Fruit fly (Drosophila melanogaster) whole organism, embryonic: ENCODE results near the gene CG43089.

Source experiments
- ATbp ChIP-seq: fragments of 200-800 bp; sonication (Bioruptor generic); optimal IDR thresholded peaks from 2 replicates; lab custom pipeline; 2017; ENCODE audit warnings: missing biosample characterization, mild to moderate bottlenecking, missing genetic modification characterization, missing genetic modification reagents
- Asciz ChIP-seq: fragments of 200-800 bp; sonication (Bioruptor generic); optimal IDR thresholded peaks from 2 replicates; lab custom pipeline; 2017; ENCODE audit warnings: missing biosample characterization, mild to moderate bottlenecking, missing genetic modification characterization, missing genetic modification reagents
- Bdp1 ChIP-seq: fragments of 200-800 bp; sonication (Bioruptor generic); optimal IDR thresholded peaks from 3 replicates; lab custom pipeline; 2016; ENCODE audit warnings: missing biosample characterization, missing genetic modification characterization
- BtbVII ChIP-seq: fragments of 200-800 bp; sonication (Bioruptor generic); optimal IDR thresholded peaks from 3 replicates; lab custom pipeline; 2017; ENCODE audit warnings: missing biosample characterization, mild to moderate bottlenecking, missing genetic modification characterization
- CG11504 ChIP-seq: fragments of 200-800 bp; sonication (Bioruptor generic); optimal IDR thresholded peaks from 3 replicates; lab custom pipeline; 2019; ENCODE audit warnings: missing biosample characterization, mild to moderate bottlenecking, missing genetic modification characterization, moderate library complexity
- CG11560 ChIP-seq: fragments of 200-800 bp; sonication (Bioruptor generic); IDR thresholded peaks from 3 replicates; pipeline ENCODE4 v1.3.6; 2022; ENCODE audit warnings: missing biosample characterization, missing genetic modification characterization
- CG12769 ChIP-seq: fragments of 200-800 bp; sonication (Bioruptor generic); optimal IDR thresholded peaks from 2 replicates; lab custom pipeline; 2019; ENCODE audit warnings: missing biosample characterization, mild to moderate bottlenecking, missing genetic modification characterization, moderate library complexity
- CG13624 ChIP-seq: fragments of 200-800 bp; sonication (Bioruptor generic); optimal IDR thresholded peaks from 2 replicates; lab custom pipeline; 2016; ENCODE audit warnings: missing biosample characterization, missing genetic modification characterization
- CG15514 ChIP-seq: fragments of 200-800 bp; sonication (Bioruptor generic); optimal IDR thresholded peaks from 3 replicates; lab custom pipeline; 2017; ENCODE audit warnings: missing biosample characterization, missing genetic modification characterization, mild to moderate bottlenecking, moderate library complexity, missing genetic modification reagents
- CG1603 ChIP-seq: fragments of 200-800 bp; sonication (Bioruptor generic); optimal IDR thresholded peaks from 2 replicates; lab custom pipeline; 2019; ENCODE audit warnings: missing biosample characterization, mild to moderate bottlenecking, missing genetic modification characterization, moderate library complexity
- CG1647 ChIP-seq: fragments of 200-800 bp; sonication (Bioruptor generic); optimal IDR thresholded peaks from 3 replicates; lab custom pipeline; 2016; ENCODE audit warnings: missing biosample characterization, missing genetic modification characterization
- CG17359 ChIP-seq: fragments of 200-800 bp; sonication (Bioruptor generic); optimal IDR thresholded peaks from 3 replicates; lab custom pipeline; 2018; ENCODE audit warnings: missing biosample characterization, mild to moderate bottlenecking, missing genetic modification characterization, moderate library complexity
- CG17361 ChIP-seq: fragments of 200-800 bp; sonication (Bioruptor generic); IDR thresholded peaks from 3 replicates; pipeline ENCODE4 v1.3.6; 2022; ENCODE audit warnings: missing biosample characterization, missing genetic modification characterization
- CG17385 ChIP-seq: fragments of 200-800 bp; sonication (Bioruptor generic); optimal IDR thresholded peaks from 3 replicates; lab custom pipeline; 2018; ENCODE audit warnings: missing biosample characterization, mild to moderate bottlenecking, missing genetic modification characterization
- CG18599 ChIP-seq: fragments of 200-800 bp; sonication (Bioruptor generic); optimal IDR thresholded peaks from 3 replicates; lab custom pipeline; 2017; ENCODE audit warnings: missing biosample characterization, missing genetic modification characterization, mild to moderate bottlenecking, moderate library complexity, missing genetic modification reagents
- CG2120 ChIP-seq: fragments of 200-800 bp; sonication (Bioruptor generic); optimal IDR thresholded peaks from 3 replicates; lab custom pipeline; 2016; ENCODE audit warnings: missing biosample characterization, missing genetic modification characterization
- CG2199 ChIP-seq: fragments of 200-800 bp; sonication (Bioruptor generic); IDR thresholded peaks from 3 replicates; pipeline ENCODE4 v1.3.6; 2022; ENCODE audit warnings: missing biosample characterization, missing genetic modification characterization
- CG2875 ChIP-seq: fragments of 200-800 bp; sonication (Bioruptor generic); optimal IDR thresholded peaks from 2 replicates; lab custom pipeline; 2017; ENCODE audit warnings: missing biosample characterization, mild to moderate bottlenecking, missing genetic modification characterization, missing genetic modification reagents
- CG31365 ChIP-seq: fragments of 200-800 bp; sonication (Bioruptor generic); optimal IDR thresholded peaks from 2 replicates; lab custom pipeline; 2018; ENCODE audit warnings: missing biosample characterization, mild to moderate bottlenecking, missing genetic modification characterization
- CG3407 ChIP-seq: fragments of 200-800 bp; sonication (Bioruptor generic); optimal IDR thresholded peaks from 2 replicates; lab custom pipeline; 2018; ENCODE audit warnings: missing biosample characterization, mild to moderate bottlenecking, missing genetic modification characterization
- CG4707 ChIP-seq: fragments of 200-800 bp; sonication (Bioruptor generic); optimal IDR thresholded peaks from 2 replicates; lab custom pipeline; 2018; ENCODE audit warnings: missing biosample characterization, mild to moderate bottlenecking, missing genetic modification characterization, moderate library complexity
- CG4854 ChIP-seq: fragments of 200-800 bp; sonication (Bioruptor generic); optimal IDR thresholded peaks from 2 replicates; lab custom pipeline; 2016; ENCODE audit warnings: missing biosample characterization, missing genetic modification characterization, inconsistent platforms
- CG5180 ChIP-seq: fragments of 200-800 bp; sonication (Bioruptor generic); optimal IDR thresholded peaks from 3 replicates; lab custom pipeline; 2017; ENCODE audit warnings: missing biosample characterization, missing genetic modification characterization, mild to moderate bottlenecking, moderate library complexity, missing genetic modification reagents
- CG6813 ChIP-seq: fragments of 200-800 bp; sonication (Bioruptor generic); optimal IDR thresholded peaks from 2 replicates; lab custom pipeline; 2017; ENCODE audit warnings: missing biosample characterization, missing genetic modification characterization, mild to moderate bottlenecking, moderate library complexity, missing genetic modification reagents
- CG7839 ChIP-seq: fragments of 200-800 bp; sonication (Bioruptor generic); optimal IDR thresholded peaks from 3 replicates; lab custom pipeline; 2018; ENCODE audit warnings: missing biosample characterization, mild to moderate bottlenecking, missing genetic modification characterization, moderate library complexity
- CG8290 ChIP-seq, 3 experiments: fragments of 200-800 bp; sonication (Bioruptor generic); optimal IDR thresholded peaks; 2 replicates each; lab custom pipeline; 2016 to 2019; ENCODE audit warnings: missing biosample characterization in 3 of 3, missing genetic modification characterization in 3 of 3, mild to moderate bottlenecking in 2 of 3, moderate library complexity in 1 of 3
- Ets65A ChIP-seq: fragments of 200-800 bp; sonication (Bioruptor generic); peaks from one replicate; lab custom pipeline; 2016; ENCODE audit warnings: missing biosample characterization, missing genetic modification characterization
- Fer1 ChIP-seq: fragments of 200-800 bp; sonication (Bioruptor generic); optimal IDR thresholded peaks from 2 replicates; lab custom pipeline; 2017; ENCODE audit warnings: missing biosample characterization, mild to moderate bottlenecking, missing genetic modification characterization
- Fer3 ChIP-seq: fragments of 200-800 bp; sonication (Bioruptor generic); optimal IDR thresholded peaks from 2 replicates; lab custom pipeline; 2018; ENCODE audit warnings: missing biosample characterization, mild to moderate bottlenecking, missing genetic modification characterization, moderate library complexity
- MESR4 ChIP-seq: fragments of 200-800 bp; sonication (Bioruptor generic); optimal IDR thresholded peaks from 2 replicates; lab custom pipeline; 2018; ENCODE audit warnings: missing biosample characterization, mild to moderate bottlenecking, missing genetic modification characterization, moderate library complexity
- Meics ChIP-seq: fragments of 200-800 bp; sonication (Bioruptor generic); optimal IDR thresholded peaks from 2 replicates; lab custom pipeline; 2017; ENCODE audit warnings: missing biosample characterization, mild to moderate bottlenecking, missing genetic modification characterization
- Myb ChIP-seq: fragments of 200-800 bp; sonication (Bioruptor generic); optimal IDR thresholded peaks from 2 replicates; lab custom pipeline; 2016; ENCODE audit warnings: missing biosample characterization, missing genetic modification characterization
- abd-A ChIP-seq: fragments of 200-800 bp; sonication (Bioruptor generic); optimal IDR thresholded peaks from 3 replicates; lab custom pipeline; 2019; ENCODE audit warnings: missing biosample characterization, mild to moderate bottlenecking, missing genetic modification characterization, moderate library complexity
- bcd ChIP-seq: fragments of 200-800 bp; sonication (Bioruptor generic); optimal IDR thresholded peaks from 2 replicates; lab custom pipeline; 2017; ENCODE audit warnings: missing biosample characterization, mild to moderate bottlenecking, missing genetic modification characterization
- bigmax ChIP-seq: fragments of 200-800 bp; sonication (Bioruptor generic); optimal IDR thresholded peaks from 2 replicates; lab custom pipeline; 2018; ENCODE audit warnings: missing biosample characterization, mild to moderate bottlenecking, missing genetic modification characterization
- eve ChIP-seq, 2 experiments: fragments of >200 bp; optimal IDR thresholded peaks; 2 replicates each; lab custom pipeline; 2017; ENCODE audit warnings: missing biosample characterization in 2 of 2, missing genetic modification characterization in 2 of 2
- eyg ChIP-seq: fragments of 200-800 bp; sonication (Bioruptor generic); optimal IDR thresholded peaks from 3 replicates; lab custom pipeline; 2016; ENCODE audit warnings: missing biosample characterization, missing genetic modification characterization
- fd64A ChIP-seq: fragments of 200-800 bp; sonication (Bioruptor generic); optimal IDR thresholded peaks from 3 replicates; lab custom pipeline; 2018; ENCODE audit warnings: missing biosample characterization, mild to moderate bottlenecking, missing genetic modification characterization
- ind ChIP-seq: fragments of 200-800 bp; sonication (Bioruptor generic); optimal IDR thresholded peaks from 3 replicates; lab custom pipeline; 2016; ENCODE audit warnings: missing biosample characterization, missing genetic modification characterization
- lab ChIP-seq: fragments of 200-800 bp; sonication (Bioruptor generic); optimal IDR thresholded peaks from 3 replicates; lab custom pipeline; 2017; ENCODE audit warnings: missing biosample characterization, missing genetic modification characterization, mild to moderate bottlenecking, moderate library complexity, missing genetic modification reagents
- nau ChIP-seq: fragments of 200-800 bp; sonication (Bioruptor generic); optimal IDR thresholded peaks from 3 replicates; lab custom pipeline; 2017; ENCODE audit warnings: missing biosample characterization, mild to moderate bottlenecking, missing genetic modification characterization, missing genetic modification reagents
- odd ChIP-seq: fragments of 200-800 bp; sonication (Bioruptor generic); optimal IDR thresholded peaks from 2 replicates; lab custom pipeline; 2017; ENCODE audit warnings: missing biosample characterization, mild to moderate bottlenecking, missing genetic modification characterization
- sd ChIP-seq: fragments of 200-800 bp; sonication (Bioruptor generic); optimal IDR thresholded peaks from 3 replicates; lab custom pipeline; 2018; ENCODE audit warnings: missing biosample characterization, mild to moderate bottlenecking, missing genetic modification characterization, moderate library complexity
- sr ChIP-seq: fragments of 200-800 bp; sonication (Bioruptor generic); IDR thresholded peaks from 3 replicates; pipeline ENCODE4 v1.3.6; 2022; ENCODE audit warnings: missing biosample characterization, missing genetic modification characterization
- ssp ChIP-seq: fragments of 200-800 bp; sonication (Bioruptor generic); IDR thresholded peaks from 2 replicates; pipeline ENCODE4 v1.3.6; 2022; ENCODE audit warnings: missing biosample characterization, missing genetic modification characterization
- tap ChIP-seq: fragments of 200-800 bp; optimal IDR thresholded peaks from 3 replicates; lab custom pipeline; 2019; ENCODE audit warnings: missing biosample characterization, mild to moderate bottlenecking, missing genetic modification characterization, moderate library complexity
- tup ChIP-seq: fragments of 200-800 bp; sonication (Bioruptor generic); optimal IDR thresholded peaks from 2 replicates; lab custom pipeline; 2016; ENCODE audit warnings: missing biosample characterization, mild to moderate bottlenecking, missing genetic modification characterization, moderate library complexity
- wek ChIP-seq: fragments of 200-800 bp; sonication (Bioruptor generic); optimal IDR thresholded peaks from 3 replicates; lab custom pipeline; 2018; ENCODE audit warnings: missing biosample characterization, mild to moderate bottlenecking, missing genetic modification characterization, moderate library complexity

CG43089 gene

DNA sequence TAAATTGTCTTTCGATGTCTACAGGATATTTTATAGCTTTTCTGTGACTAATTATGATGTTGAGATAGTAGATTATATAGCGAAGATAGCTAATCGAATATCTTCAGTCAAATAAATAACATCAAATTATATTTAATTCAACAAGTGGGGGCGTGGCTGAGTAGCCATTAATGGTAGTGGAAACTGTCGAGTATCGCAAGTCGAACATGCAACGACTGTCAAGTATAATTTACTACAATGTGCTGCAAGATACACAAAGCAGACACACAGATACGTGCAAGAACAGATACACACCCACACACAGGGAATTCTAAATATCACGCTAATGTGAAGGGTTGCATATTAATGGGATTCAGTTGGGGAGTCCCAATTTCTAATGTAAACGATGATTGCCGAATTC lies 41.3 kb downstream of the CG43089 start, which contains the start of gene ppk27:
TSS of gene ppk27 (minus strand) at position 101 of the 400 bp plus-strand sequence.
- peak; percentile 56 for TF ChIP-seq Ets65A
- no peak for TF ChIP-seq CG1647 (GFP tag; lab: Kevin White, UChicago)
- TF ChIP-seq Fer3, result no peak

DNA sequence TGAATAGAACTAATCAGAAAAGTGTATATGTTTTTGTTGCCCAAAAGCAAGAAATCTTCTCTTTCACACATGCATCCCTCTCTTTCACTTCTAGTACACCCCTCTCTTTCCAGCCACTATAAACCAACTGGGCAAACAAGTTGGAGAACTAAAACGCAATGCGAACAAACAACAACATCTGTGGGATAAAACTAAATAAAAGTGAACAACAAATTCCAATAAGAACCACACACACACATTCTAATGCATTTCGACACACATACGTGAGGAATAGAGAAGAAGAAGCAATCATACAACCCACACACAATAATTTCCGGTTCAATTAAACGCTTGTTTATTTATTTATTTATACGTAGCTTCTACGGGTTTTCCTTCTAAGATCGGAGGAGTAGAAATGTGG lies 41.9 kb downstream of the CG43089 start:
- TF ChIP-seq CG6813 (peak; percentile 53), wek (GFP tag; lab: Kevin White, UChicago) (peak; percentile 10), ind (GFP tag; lab: Kevin White, UChicago) (no peak), CG18599 (GFP tag; lab: Kevin White, UChicago) (peak; percentile 55), CG17361 (no peak), odd (GFP tag; lab: Kevin White, UChicago) (no peak), nau (GFP tag; lab: Kevin White, UChicago) (peak; percentile 5), CG17385 (peak; percentile 60), CG31365 (tag; lab: Kevin White, UChicago) (peak; percentile 30), CG2120 (peak; percentile 6), CG2199 (no peak), ssp (no peak), Bdp1 (GFP tag; lab: Kevin White, UChicago) (no peak), CG4854 (no peak), CG12769 (tag; lab: Kevin White, UChicago) (peak; percentile 37), CG4707 (peak; percentile 17), CG13624 (GFP tag; lab: Kevin White, UChicago) (no peak), CG8290 (GFP tag; optimal IDR thresholded peaks at IDR 0.05; lab: Kevin White, UChicago) (no peak), CG8290 (tag; optimal IDR thresholded peaks at IDR 0.05; lab: Kevin White, UChicago) (peak in 1 of 2 experiments; percentile 17), CG5180 (peak; percentile 8), tap (no peak), CG11504 (tag; lab: Kevin White, UChicago) (peak; percentile 10), CG7839 (tag; lab: Kevin White, UChicago) (peak; percentile 3), eve (GFP tag; optimal IDR thresholded peaks at IDR 0.05; lab: Kevin White, UChicago) (no peak), tup (GFP tag; lab: Kevin White, UChicago) (no peak), CG3407 (peak; percentile 1), Meics (GFP tag; lab: Kevin White, UChicago) (peak; percentile 14), Fer1 (peak; percentile 35), CG17359 (peak; percentile 38), abd-A (tag; lab: Kevin White, UChicago) (peak; percentile 33), lab (GFP tag; lab: Kevin White, UChicago) (peak; percentile 66), CG15514 (peak; percentile 36), bcd (GFP tag; lab: Kevin White, UChicago) (no peak), sd (tag; lab: Kevin White, UChicago) (peak; percentile 47), BtbVII (GFP tag; lab: Kevin White, UChicago) (peak; percentile 47), MESR4 (GFP tag; lab: Kevin White, UChicago) (no peak), CG2875 (GFP tag; lab: Kevin White, UChicago) (peak; percentile 34), ATbp (GFP tag; lab: Kevin White, UChicago) (peak; percentile 56), CG11560 (tag; lab: Robert Waterston, UW) (no peak), bigmax (GFP tag; lab: Kevin White, UChicago) (no peak), Asciz (peak; percentile 73), CG1603 (peak; percentile 5), Myb (GFP tag; lab: Kevin White, UChicago) (no peak), eyg (no peak), fd64A (GFP tag; lab: Kevin White, UChicago) (peak; percentile 12), sr (no peak)
